Fruit fly (Drosophila melanogaster) whole organism: ENCODE measurements around the gene CG34307.

Experiments used
- CG8478 ChIP-seq: fragments of >200 bp; optimal IDR thresholded peaks from 2 replicates; lab custom pipeline; 2018; ENCODE audit warnings: inconsistent platforms
- Dll ChIP-seq: fragments of >200 bp; optimal IDR thresholded peaks from 2 replicates; lab custom pipeline; 2017
- EcR ChIP-seq, 2 experiments: fragments of >200 bp; optimal IDR thresholded peaks; 2 replicates each; lab custom pipeline; 2017; ENCODE audit warnings: missing biosample characterization in 2 of 2, missing genetic modification characterization in 2 of 2, missing genetic modification reagents in 2 of 2
- pan ChIP-seq: fragments of >200 bp; optimal IDR thresholded peaks from 2 replicates; lab custom pipeline; 2017
- psq ChIP-seq: fragments of >200 bp; optimal IDR thresholded peaks from 2 replicates; lab custom pipeline; 2017
- usp ChIP-seq: fragments of >200 bp; optimal IDR thresholded peaks from 2 replicates; lab custom pipeline; 2017; ENCODE audit warnings: missing biosample characterization, missing genetic modification characterization, mixed read lengths

CG34307 gene

DNA sequence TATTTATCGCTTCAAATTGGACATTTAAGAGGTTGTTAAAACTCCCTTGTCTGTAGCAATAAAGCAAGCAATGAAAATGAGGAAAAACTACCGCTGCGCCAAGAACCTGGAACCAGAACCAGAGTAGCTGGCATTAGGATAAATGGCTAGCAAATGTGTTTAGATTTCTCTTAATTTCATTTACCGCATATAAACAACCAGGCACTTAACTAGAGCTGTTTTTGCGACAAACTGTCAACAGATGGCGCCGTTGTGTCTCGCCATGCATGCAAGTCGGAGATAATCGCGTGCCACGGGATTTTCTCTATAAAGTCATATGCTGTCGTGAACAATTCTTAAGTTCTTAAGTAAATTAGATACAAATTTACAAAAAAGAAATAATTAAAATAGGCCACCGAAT is 36.5 kb downstream of the CG34307 start:
- TF ChIP-seq CG8478 (lab: Kevin White, UChicago) = no peak
- no peak for TF ChIP-seq usp (GFP tag; lab: Kevin White, UChicago)
- TF ChIP-seq EcR (GFP tag; optimal IDR thresholded peaks at IDR 0.05; lab: Kevin White, UChicago) = no peak
- TF ChIP-seq Dll = no peak
- no peak for TF ChIP-seq psq (lab: Kevin White, UChicago)
- no peak for TF ChIP-seq pan

DNA sequence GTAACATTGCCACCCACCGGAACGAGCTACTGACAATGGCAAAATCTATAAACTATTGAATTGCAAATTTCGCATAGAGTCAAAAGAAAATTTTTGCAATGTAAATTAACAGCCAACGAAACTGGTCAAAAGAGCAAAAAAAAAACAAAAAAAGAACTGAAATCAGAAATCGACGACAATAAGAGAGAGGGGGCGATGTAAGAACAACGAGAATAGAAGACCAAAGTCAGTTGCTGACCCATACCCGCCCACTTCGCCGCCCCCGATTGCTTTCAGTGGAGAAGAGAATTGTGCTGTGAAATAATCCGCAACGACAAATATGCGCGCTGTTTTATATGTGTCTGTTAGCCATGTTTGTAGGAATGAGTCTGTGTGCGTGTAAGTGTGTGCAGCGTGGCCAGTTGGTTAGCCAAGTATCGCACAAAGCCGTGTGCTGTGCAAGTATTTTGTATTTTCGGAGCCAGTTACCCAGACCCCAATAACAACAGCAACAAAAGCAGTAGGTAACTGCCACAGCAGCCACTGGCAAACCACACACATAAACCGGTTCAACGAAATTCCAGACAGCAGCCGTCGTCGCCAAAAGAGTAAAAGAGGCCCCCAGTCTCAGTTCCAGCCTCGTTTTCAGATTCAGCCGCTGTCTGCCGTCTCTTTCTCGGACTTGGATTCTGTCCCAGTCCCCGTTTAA is 40.2 kb downstream of the CG34307 start:
- TF ChIP-seq EcR (GFP tag; optimal IDR thresholded peaks at IDR 0.05; lab: Kevin White, UChicago) = no peak
- TF ChIP-seq pan = no peak
- no peak for TF ChIP-seq usp (GFP tag; lab: Kevin White, UChicago)
- TF ChIP-seq psq (lab: Kevin White, UChicago) = no peak

dm6 chr3R:11941116-11941515 is 43.7 kb downstream of the CG34307 start:
- TF ChIP-seq psq (lab: Kevin White, UChicago) (no peak), CG8478 (lab: Kevin White, UChicago) (no peak), EcR (GFP tag; optimal IDR thresholded peaks at IDR 0.05; lab: Kevin White, UChicago) (no peak), pan (no peak), usp (GFP tag; lab: Kevin White, UChicago) (no peak), Dll (no peak)

dm6 chr3R:11945450-11946317 is 48.3 kb downstream of the CG34307 start:
- TF ChIP-seq EcR (GFP tag; optimal IDR thresholded peaks at IDR 0.05; lab: Kevin White, UChicago) = no peak

DNA sequence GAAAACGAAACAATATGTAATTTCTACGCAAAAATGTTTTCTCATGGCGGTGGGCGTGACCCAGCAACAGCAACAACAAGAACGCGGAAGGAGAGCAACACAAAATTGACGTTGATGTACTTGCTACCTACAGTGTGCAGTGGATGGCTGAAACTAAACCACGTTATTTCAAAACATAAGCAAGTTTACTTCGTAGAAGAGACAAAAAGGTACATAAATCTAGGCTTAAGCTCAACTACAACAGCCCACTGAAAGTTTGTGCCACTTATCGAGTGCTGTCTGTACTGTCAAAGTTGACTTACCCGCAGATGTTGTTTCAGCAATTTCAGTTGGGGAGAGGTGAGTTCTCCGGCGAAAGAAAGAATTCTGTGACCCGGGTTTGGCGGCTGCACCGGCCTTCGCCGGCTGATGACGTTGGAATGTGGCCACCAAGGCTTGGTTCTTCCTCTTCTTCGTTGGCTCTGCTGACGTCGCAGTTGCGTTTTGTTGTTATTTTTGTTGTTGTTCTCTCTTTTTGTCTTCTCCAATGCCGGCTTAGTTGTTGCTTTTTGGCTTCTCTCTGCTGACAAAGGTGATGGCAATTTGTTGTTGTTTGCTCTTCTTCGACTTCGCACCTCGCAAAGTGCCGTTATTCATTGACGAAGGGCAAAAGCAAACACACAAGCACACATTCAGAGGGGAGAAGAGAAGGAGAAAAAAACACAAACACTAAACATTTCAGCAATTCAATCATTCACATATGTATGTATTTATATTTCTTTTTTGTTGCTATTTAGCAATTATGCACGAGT is 49.9 kb downstream of the CG34307 start:
- no peak for TF ChIP-seq pan
- no peak for TF ChIP-seq Dll
- no peak for TF ChIP-seq EcR (GFP tag; optimal IDR thresholded peaks at IDR 0.05; lab: Kevin White, UChicago)
- no peak for TF ChIP-seq psq (lab: Kevin White, UChicago)
- no peak for TF ChIP-seq usp (GFP tag; lab: Kevin White, UChicago)
- TF ChIP-seq CG8478 (lab: Kevin White, UChicago) = no peak

DNA sequence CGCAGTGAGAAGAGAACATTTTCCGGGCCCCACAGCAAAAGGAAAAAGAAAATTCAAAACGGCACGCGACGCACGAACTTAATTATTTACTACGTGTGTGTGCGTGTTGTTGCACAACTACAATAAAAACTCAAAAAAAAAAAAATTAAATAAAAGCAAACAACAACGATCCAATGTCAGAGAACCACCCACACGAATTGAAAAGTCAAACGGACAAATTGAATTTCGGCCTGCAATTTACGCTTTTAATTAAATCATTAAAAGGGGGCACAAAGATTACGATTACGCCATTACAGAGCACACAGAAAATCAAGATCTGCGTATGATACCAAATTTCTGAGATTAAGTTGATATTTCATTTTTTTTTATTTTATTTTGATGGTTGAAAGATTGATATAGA is 50.6 kb downstream of the CG34307 start:
- TF ChIP-seq psq (lab: Kevin White, UChicago) = no peak
- TF ChIP-seq Dll = no peak
- TF ChIP-seq usp (GFP tag; lab: Kevin White, UChicago) = no peak
- TF ChIP-seq CG8478 (lab: Kevin White, UChicago) = no peak
- no peak for TF ChIP-seq pan
- no peak for TF ChIP-seq EcR (GFP tag; optimal IDR thresholded peaks at IDR 0.05; lab: Kevin White, UChicago)
